Worm (Caenorhabditis elegans): Measurements from ENCODE around the gene fkh-6.

ce11 chrII:4372867-4373397, 10.3 kb downstream of the fkh-6 start:
- TF ChIP-seq K09A11.1 (tag; optimal IDR thresholded peaks at IDR 0.05; ENCODE audit: insufficient read depth) (no peak), pag-3 (tag; optimal IDR thresholded peaks at IDR 0.05; ENCODE audit: borderline replicate concordance) (no peak)
